Fruit fly (Drosophila melanogaster) whole organism, embryonic: ENCODE measurements around the gene wwk.

Source experiments
- Ada2b ChIP-seq: fragments of 200-800 bp; sonication (Bioruptor generic); IDR thresholded peaks from 2 replicates; pipeline ENCODE4 v1.3.6; 2022; ENCODE audit warnings: missing biosample characterization, missing genetic modification characterization
- BEAF-32 ChIP-seq: fragments of 200-800 bp; sonication (Bioruptor generic); optimal IDR thresholded peaks from 3 replicates; lab custom pipeline; 2017; ENCODE audit warnings: missing biosample characterization, missing genetic modification characterization, mild to moderate bottlenecking, moderate library complexity, missing genetic modification reagents
- BtbVII ChIP-seq: fragments of 200-800 bp; sonication (Bioruptor generic); optimal IDR thresholded peaks from 3 replicates; lab custom pipeline; 2017; ENCODE audit warnings: missing biosample characterization, mild to moderate bottlenecking, missing genetic modification characterization
- Bteb2 ChIP-seq: fragments of 200-800 bp; sonication (Bioruptor generic); optimal IDR thresholded peaks from 2 replicates; lab custom pipeline; 2016; ENCODE audit warnings: missing biosample characterization, missing genetic modification characterization
- CG10209 ChIP-seq: fragments of 200-800 bp; sonication (Bioruptor generic); optimal IDR thresholded peaks from 3 replicates; lab custom pipeline; 2017; ENCODE audit warnings: missing biosample characterization, mild to moderate bottlenecking, missing genetic modification characterization, missing genetic modification reagents
- CG11560 ChIP-seq: fragments of 200-800 bp; sonication (Bioruptor generic); IDR thresholded peaks from 3 replicates; pipeline ENCODE4 v1.3.6; 2022; ENCODE audit warnings: missing biosample characterization, missing genetic modification characterization
- CG13424 ChIP-seq: fragments of 200-800 bp; sonication (Bioruptor generic); optimal IDR thresholded peaks from 2 replicates; lab custom pipeline; 2019; ENCODE audit warnings: missing biosample characterization, mild to moderate bottlenecking, missing genetic modification characterization, moderate library complexity
- CG14965 ChIP-seq: fragments of 200-800 bp; sonication (Bioruptor generic); optimal IDR thresholded peaks from 2 replicates; lab custom pipeline; 2016; ENCODE audit warnings: missing biosample characterization, missing genetic modification characterization, borderline replicate concordance
- CG16813 ChIP-seq: fragments of 200-800 bp; sonication (Bioruptor generic); IDR thresholded peaks from 3 replicates; pipeline ENCODE4 v1.3.6; 2022; ENCODE audit warnings: missing biosample characterization, missing genetic modification characterization; ENCODE audit not compliant: partially characterized antibody
- CG30020 ChIP-seq: fragments of 200-800 bp; optimal IDR thresholded peaks from 2 replicates; lab custom pipeline; 2019; ENCODE audit warnings: missing biosample characterization, mild to moderate bottlenecking, missing genetic modification characterization, moderate library complexity
- CG30431 ChIP-seq: fragments of 200-800 bp; sonication (Bioruptor generic); optimal IDR thresholded peaks from 2 replicates; lab custom pipeline; 2017; ENCODE audit warnings: missing biosample characterization, missing genetic modification characterization
- CG3726 ChIP-seq: fragments of 200-800 bp; sonication (Bioruptor generic); IDR thresholded peaks from 3 replicates; pipeline ENCODE4, ENCODE4 v1.3.6; 2022; ENCODE audit warnings: missing biosample characterization, missing genetic modification characterization
- CG42726 ChIP-seq: fragments of 200-800 bp; sonication (Bioruptor generic); IDR thresholded peaks from 2 replicates; pipeline ENCODE4 v1.3.6; 2022; ENCODE audit warnings: missing biosample characterization, missing genetic modification characterization; ENCODE audit not compliant: partially characterized antibody
- CG6254 ChIP-seq: fragments of 200-800 bp; sonication (Bioruptor generic); optimal IDR thresholded peaks from 3 replicates; lab custom pipeline; 2017; ENCODE audit warnings: mild to moderate bottlenecking, missing biosample characterization, missing genetic modification reagents, missing genetic modification characterization
- CG7963 ChIP-seq: fragments of 200-800 bp; sonication (Bioruptor generic); IDR thresholded peaks from 3 replicates; pipeline ENCODE4 v1.3.6; 2022; ENCODE audit warnings: missing biosample characterization, missing genetic modification characterization; ENCODE audit not compliant: partially characterized antibody
- CHES-1-like ChIP-seq: fragments of 200-800 bp; sonication (Bioruptor generic); optimal IDR thresholded peaks from 2 replicates; lab custom pipeline; 2016; ENCODE audit warnings: missing biosample characterization, missing genetic modification characterization
- Deaf1 ChIP-seq: fragments of 200-800 bp; optimal IDR thresholded peaks from 3 replicates; lab custom pipeline; 2019; ENCODE audit warnings: missing biosample characterization, mild to moderate bottlenecking, missing genetic modification characterization, moderate library complexity
- Dfd ChIP-seq, 2 experiments: fragments of >200 bp; optimal IDR thresholded peaks; 2 replicates each; lab custom pipeline; 2017; ENCODE audit warnings: missing biosample characterization in 2 of 2, missing genetic modification characterization in 2 of 2
- Doc3 ChIP-seq: fragments of 200-800 bp; sonication (Bioruptor generic); IDR thresholded peaks from 3 replicates; pipeline ENCODE4 v1.3.6; 2022; ENCODE audit warnings: missing biosample characterization, missing genetic modification characterization; ENCODE audit not compliant: partially characterized antibody
- E2f2 ChIP-seq: fragments of 200-800 bp; sonication (Bioruptor generic); IDR thresholded peaks from 2 replicates; pipeline ENCODE4 v1.3.6; 2022; ENCODE audit warnings: missing biosample characterization, missing genetic modification characterization
- Ets97D ChIP-seq: fragments of 200-800 bp; sonication (Bioruptor generic); optimal IDR thresholded peaks from 3 replicates; lab custom pipeline; 2016; ENCODE audit warnings: missing biosample characterization, missing genetic modification characterization
- HLH4C ChIP-seq: fragments of 200-800 bp; sonication (Bioruptor generic); IDR thresholded peaks from 3 replicates; pipeline ENCODE4 v1.3.6; 2022; ENCODE audit warnings: missing biosample characterization, missing genetic modification characterization; ENCODE audit not compliant: partially characterized antibody
- Hmr ChIP-seq: fragments of 200-800 bp; sonication (Bioruptor generic); optimal IDR thresholded peaks from 3 replicates; lab custom pipeline; 2017; ENCODE audit warnings: mild to moderate bottlenecking, missing biosample characterization, missing genetic modification reagents, missing genetic modification characterization
- MBD-R2 ChIP-seq: fragments of 200-800 bp; sonication (Bioruptor generic); IDR thresholded peaks from 2 replicates; pipeline ENCODE4 v1.3.6; 2022; ENCODE audit warnings: missing biosample characterization, missing genetic modification characterization
- Myb ChIP-seq: fragments of 200-800 bp; sonication (Bioruptor generic); optimal IDR thresholded peaks from 2 replicates; lab custom pipeline; 2016; ENCODE audit warnings: missing biosample characterization, missing genetic modification characterization
- NfI ChIP-seq: fragments of 200-800 bp; sonication (Bioruptor generic); optimal IDR thresholded peaks from 3 replicates; lab custom pipeline; 2018; ENCODE audit warnings: missing biosample characterization, mild to moderate bottlenecking, missing genetic modification characterization, moderate library complexity
- Opbp ChIP-seq: fragments of 200-800 bp; sonication (Bioruptor generic); IDR thresholded peaks from 3 replicates; pipeline ENCODE4 v1.3.6; 2022; ENCODE audit warnings: missing biosample characterization, missing genetic modification characterization; ENCODE audit not compliant: partially characterized antibody
- Pdp1 ChIP-seq, 2 experiments: fragments of 200-800 bp; sonication (Bioruptor generic); optimal IDR thresholded peaks; 3 replicates each; lab custom pipeline; 2016; ENCODE audit warnings: missing biosample characterization in 2 of 2, missing genetic modification characterization in 2 of 2, mild to moderate bottlenecking in 1 of 2, moderate library complexity in 1 of 2
- Poxn ChIP-seq: fragments of 200-800 bp; sonication (Bioruptor generic); IDR thresholded peaks from 2 replicates; pipeline ENCODE4 v1.3.6; 2022; ENCODE audit warnings: missing biosample characterization, missing genetic modification characterization
- Sry-δ ChIP-seq: fragments of 200-800 bp; sonication (Bioruptor generic); optimal IDR thresholded peaks from 2 replicates; lab custom pipeline; 2016; ENCODE audit warnings: missing biosample characterization, missing genetic modification characterization
- Xrp1 ChIP-seq: fragments of 200-800 bp; sonication (Bioruptor generic); IDR thresholded peaks from 2 replicates; pipeline ENCODE4 v1.3.6; 2022; ENCODE audit warnings: missing biosample characterization, missing genetic modification characterization
- YL-1 ChIP-seq: fragments of 200-800 bp; sonication (Bioruptor generic); optimal IDR thresholded peaks from 3 replicates; lab custom pipeline; 2017; ENCODE audit warnings: missing biosample characterization, mild to moderate bottlenecking, missing genetic modification characterization
- abd-A ChIP-seq: fragments of 200-800 bp; sonication (Bioruptor generic); optimal IDR thresholded peaks from 3 replicates; lab custom pipeline; 2019; ENCODE audit warnings: missing biosample characterization, mild to moderate bottlenecking, missing genetic modification characterization, moderate library complexity
- amos ChIP-seq: fragments of 200-800 bp; sonication (Bioruptor generic); IDR thresholded peaks from 2 replicates; pipeline ENCODE4 v1.3.6; 2022; ENCODE audit warnings: missing biosample characterization, missing genetic modification characterization; ENCODE audit not compliant: partially characterized antibody
- ato ChIP-seq: fragments of 200-800 bp; sonication (Bioruptor generic); IDR thresholded peaks from 2 replicates; pipeline ENCODE4 v1.3.6; 2022; ENCODE audit warnings: missing biosample characterization, missing genetic modification characterization; ENCODE audit not compliant: partially characterized antibody
- disco-r ChIP-seq: fragments of 200-800 bp; sonication (Bioruptor generic); optimal IDR thresholded peaks from 2 replicates; lab custom pipeline; 2016; ENCODE audit warnings: missing biosample characterization, missing genetic modification characterization
- hbn ChIP-seq: fragments of 200-800 bp; sonication (Bioruptor generic); IDR thresholded peaks from 2 replicates; pipeline ENCODE4 v1.3.6; 2022; ENCODE audit warnings: missing biosample characterization, missing genetic modification characterization; ENCODE audit not compliant: partially characterized antibody
- jing ChIP-seq: fragments of 200-800 bp; sonication (Bioruptor generic); optimal IDR thresholded peaks from 2 replicates; lab custom pipeline; 2018; ENCODE audit warnings: missing biosample characterization, mild to moderate bottlenecking, missing genetic modification characterization
- lola ChIP-seq, 3 experiments: fragments of >200 bp in 2 of 3; fragments of 200-800 bp in 1 of 3; sonication (Bioruptor generic) in 1 of 3; optimal IDR thresholded peaks; 2 replicates each; lab custom pipeline; 2017 to 2019; ENCODE audit warnings: missing biosample characterization in 3 of 3, missing genetic modification characterization in 3 of 3, mild to moderate bottlenecking in 1 of 3, moderate library complexity in 1 of 3
- nau ChIP-seq: fragments of 200-800 bp; sonication (Bioruptor generic); optimal IDR thresholded peaks from 3 replicates; lab custom pipeline; 2017; ENCODE audit warnings: missing biosample characterization, mild to moderate bottlenecking, missing genetic modification characterization, missing genetic modification reagents
- row ChIP-seq: fragments of 200-800 bp; sonication (Bioruptor generic); IDR thresholded peaks from 3 replicates; pipeline ENCODE4 v1.3.6; 2022; ENCODE audit warnings: missing biosample characterization, missing genetic modification characterization
- sqz ChIP-seq: fragments of 200-800 bp; sonication (Bioruptor generic); optimal IDR thresholded peaks from 3 replicates; lab custom pipeline; 2018; ENCODE audit warnings: missing biosample characterization, mild to moderate bottlenecking, missing genetic modification characterization
- ssp ChIP-seq: fragments of 200-800 bp; sonication (Bioruptor generic); IDR thresholded peaks from 2 replicates; pipeline ENCODE4 v1.3.6; 2022; ENCODE audit warnings: missing biosample characterization, missing genetic modification characterization
- stwl ChIP-seq: fragments of 200-800 bp; sonication (Bioruptor generic); optimal IDR thresholded peaks from 3 replicates; lab custom pipeline; 2018; ENCODE audit warnings: missing biosample characterization, mild to moderate bottlenecking, missing genetic modification characterization, moderate library complexity
- tll ChIP-seq, 2 experiments: fragments of 200-800 bp in 1 of 2; fragments of >200 bp in 1 of 2; sonication (Bioruptor generic) in 1 of 2; optimal IDR thresholded peaks; 2 replicates each; lab custom pipeline; 2017 to 2019; ENCODE audit warnings: missing biosample characterization in 2 of 2, missing genetic modification characterization in 2 of 2, mild to moderate bottlenecking in 1 of 2, moderate library complexity in 1 of 2
- usp ChIP-seq: fragments of >200 bp; optimal IDR thresholded peaks from 2 replicates; lab custom pipeline; 2017; ENCODE audit warnings: missing biosample characterization, missing genetic modification characterization

wwk gene

dm6 chr2L:15038339-15039308, 36.0 kb upstream of the wwk start, which contains the start of gene CIAPIN1 (continued):
- TF ChIP-seq tll (GFP tag; optimal IDR thresholded peaks at IDR 0.05; lab: Kevin White, UChicago) (peak in 1 of 2 experiments; percentile 32), CG11560 (tag; lab: Robert Waterston, UW) (no peak), disco-r (no peak), CG14965 (no peak), Dfd (GFP tag; optimal IDR thresholded peaks at IDR 0.05; lab: Kevin White, UChicago) (no peak), ato (peak; percentile 62; the same call in 1 of the 2 replicates), hbn (GFP tag; lab: Robert Waterston, UW) (peak; percentile 55), E2f2 (GFP tag; lab: Robert Waterston, UW) (peak; percentile 8; the same call in 1 of the 2 replicates), abd-A (no peak), CG42726 (GFP tag; lab: Robert Waterston, UW) (0 out of 2 replicates have a peak, but pooled peaks have one; percentile 51), CG30020 (tag; lab: Kevin White, UChicago) (peak; percentile 18), CG3726 (GFP tag; lab: Robert Waterston, UW) (no peak), amos (GFP tag; lab: Robert Waterston, UW) (peak; percentile 50), Hmr (GFP tag; lab: Kevin White, UChicago) (no peak), Myb (GFP tag; lab: Kevin White, UChicago) (peak; percentile 12), Ets97D (no peak), usp (GFP tag; lab: Kevin White, UChicago) (no peak), CHES-1-like (GFP tag; lab: Kevin White, UChicago) (no peak), Sry-δ (peak; percentile 70), Poxn (GFP tag; lab: Robert Waterston, UW) (no peak), row (peak; percentile 16), stwl (tag; lab: Kevin White, UChicago) (peak; percentile 28), CG30431 (no peak), BtbVII (no peak), CG10209 (GFP tag; lab: Kevin White, UChicago) (no peak), Pdp1 (GFP tag; optimal IDR thresholded peaks at IDR 0.05; lab: Kevin White, UChicago) (peak in 1 of 2 experiments; percentile 28), Xrp1 (GFP tag; lab: Robert Waterston, UW) (no peak), YL-1 (GFP tag; lab: Kevin White, UChicago) (no peak), NfI (no peak), HLH4C (GFP tag; lab: Robert Waterston, UW) (peak; percentile 5; the same call in 2 of the 3 replicates), jing (GFP tag; lab: Kevin White, UChicago) (no peak), BEAF-32 (GFP tag; lab: Kevin White, UChicago) (no peak), lola (GFP tag; optimal IDR thresholded peaks at IDR 0.05; lab: Kevin White, UChicago) (peak in 1 of 3 experiments; percentile 16), CG6254 (no peak), ssp (GFP tag; lab: Robert Waterston, UW) (no peak), nau (GFP tag; lab: Kevin White, UChicago) (no peak), CG13424 (no peak), Doc3 (GFP tag; lab: Robert Waterston, UW) (peak; percentile 20; the same call in 1 of the 3 replicates), Bteb2 (GFP tag; lab: Kevin White, UChicago) (no peak), sqz (GFP tag; lab: Kevin White, UChicago) (no peak), CG7963 (GFP tag; lab: Robert Waterston, UW) (peak; percentile 40; the same call in 1 of the 3 replicates), MBD-R2 (GFP tag; lab: Robert Waterston, UW) (no peak; the same call in none of the 2 replicates), Ada2b (GFP tag; lab: Robert Waterston, UW) (no peak), CG16813 (GFP tag; lab: Robert Waterston, UW) (peak; percentile 7; the same call in 2 of the 3 replicates), Opbp (GFP tag; lab: Robert Waterston, UW) (peak; percentile 54; the same call in 2 of the 3 replicates), Deaf1 (tag; lab: Kevin White, UChicago) (no peak)
